Worm (Caenorhabditis elegans) whole organism, early embryonic: ENCODE measurements around the gene Y39G8B.10.

ENCODE experiments used
- B0310.2 ChIP-seq: sonication (generic microtip); optimal IDR thresholded peaks from 2 replicates; lab custom pipeline; 2016; ENCODE audit warnings: mild to moderate bottlenecking, missing genetic modification characterization, missing compliant biosample characterization
- F13C5.2 ChIP-seq: sonication (generic microtip); optimal IDR thresholded peaks from 2 replicates; lab custom pipeline; 2017; ENCODE audit warnings: mild to moderate bottlenecking, missing genetic modification characterization, inconsistent platforms, missing compliant biosample characterization
- ama-1 ChIP-seq: fragments of 150-350 bp; optimal IDR thresholded peaks from 2 replicates; lab custom pipeline; 2014
- ceh-36 ChIP-seq: sonication (generic microtip); optimal IDR thresholded peaks from 2 replicates; lab custom pipeline; 2016; ENCODE audit warnings: missing genetic modification characterization, inconsistent platforms, missing compliant biosample characterization
- ets-7 ChIP-seq: sonication (generic microtip); optimal IDR thresholded peaks from 2 replicates; lab custom pipeline; 2016; ENCODE audit warnings: missing genotype, missing genetic modification characterization, missing compliant biosample characterization
- hmbx-1 ChIP-seq: sonication (generic microtip); optimal IDR thresholded peaks from 2 replicates; lab custom pipeline; 2016; ENCODE audit warnings: mild to moderate bottlenecking, missing genetic modification characterization, missing compliant biosample characterization
- scrt-1 ChIP-seq: fragments of 200-800 bp; sonication (Bioruptor generic); IDR thresholded peaks from 2 replicates; pipeline ENCODE4 v1.3.6; 2022; ENCODE audit warnings: missing genetic modification characterization, missing compliant biosample characterization

- TF ChIP-seq ets-7 (no peak), B0310.2 (no peak), ama-1 (lab: Kevin White, UChicago) (peak; percentile 78), hmbx-1 (no peak), F13C5.2 (tag; lab: Kevin White, UChicago) (peak; percentile 24), ceh-36 (tag; lab: Kevin White, UChicago) (no peak), scrt-1 (GFP tag; lab: Robert Waterston, UW) (no peak)
These were observed 35.3 kb upstream of the Y39G8B.10 start for ce11 chrII:14018192-14018591.
